Fruit fly (Drosophila melanogaster) whole organism, prepupa: ENCODE results near the gene CG13306.
A peak's percentile ranks its signal among the peaks of the same experiment; 100 is the strongest.

Source experiments
- CG10631 ChIP-seq: fragments of 200-800 bp; sonication (Bioruptor generic); optimal IDR thresholded peaks from 2 replicates; lab custom pipeline; 2016; ENCODE audit warnings: missing biosample characterization, missing genetic modification characterization
- CG10669 ChIP-seq: fragments of 200-800 bp; sonication (Bioruptor generic); optimal IDR thresholded peaks from 3 replicates; lab custom pipeline; 2018; ENCODE audit warnings: missing biosample characterization, mild to moderate bottlenecking, missing genetic modification characterization, moderate library complexity
- CG11762 ChIP-seq: fragments of 200-800 bp; sonication (Bioruptor generic); optimal IDR thresholded peaks from 3 replicates; lab custom pipeline; 2016; ENCODE audit warnings: missing biosample characterization, missing genetic modification characterization; ENCODE audit not compliant: insufficient read depth
- CG31627 ChIP-seq: fragments of 200-800 bp; sonication (Bioruptor generic); optimal IDR thresholded peaks from 3 replicates; lab custom pipeline; 2016; ENCODE audit warnings: missing biosample characterization, missing genetic modification characterization
- CG6854 ChIP-seq: fragments of 200-800 bp; sonication (Bioruptor generic); optimal IDR thresholded peaks from 2 replicates; lab custom pipeline; 2017; ENCODE audit warnings: missing biosample characterization, mild to moderate bottlenecking, missing genetic modification characterization
- CG8119 ChIP-seq: fragments of 200-800 bp; sonication (Bioruptor generic); IDR thresholded peaks from 3 replicates; pipeline ENCODE4 v1.3.6; 2022; ENCODE audit warnings: missing biosample characterization, missing genetic modification characterization
- CG8319 ChIP-seq: fragments of 200-800 bp; sonication (Bioruptor generic); optimal IDR thresholded peaks from 3 replicates; lab custom pipeline; 2016; ENCODE audit warnings: missing biosample characterization, missing genetic modification characterization
- CG8632 ChIP-seq: fragments of 200-800 bp; sonication (Bioruptor generic); optimal IDR thresholded peaks from 3 replicates; lab custom pipeline; 2016; ENCODE audit warnings: missing biosample characterization, missing genetic modification characterization
- Hr39 ChIP-seq: fragments of 200-800 bp; sonication (Bioruptor generic); optimal IDR thresholded peaks from 2 replicates; lab custom pipeline; 2016; ENCODE audit warnings: missing biosample characterization, missing genetic modification characterization
- Met ChIP-seq: fragments of 200-800 bp; sonication (Bioruptor generic); optimal IDR thresholded peaks from 3 replicates; lab custom pipeline; 2016; ENCODE audit warnings: missing biosample characterization, missing genetic modification characterization
- cyc ChIP-seq: fragments of 200-800 bp; sonication (Bioruptor generic); optimal IDR thresholded peaks from 3 replicates; lab custom pipeline; 2016; ENCODE audit warnings: missing biosample characterization, missing genetic modification characterization
- svp ChIP-seq: fragments of 200-800 bp; sonication (Bioruptor generic); peaks from one replicate; lab custom pipeline; 2016; ENCODE audit warnings: missing biosample characterization, missing genetic modification characterization

DNA sequence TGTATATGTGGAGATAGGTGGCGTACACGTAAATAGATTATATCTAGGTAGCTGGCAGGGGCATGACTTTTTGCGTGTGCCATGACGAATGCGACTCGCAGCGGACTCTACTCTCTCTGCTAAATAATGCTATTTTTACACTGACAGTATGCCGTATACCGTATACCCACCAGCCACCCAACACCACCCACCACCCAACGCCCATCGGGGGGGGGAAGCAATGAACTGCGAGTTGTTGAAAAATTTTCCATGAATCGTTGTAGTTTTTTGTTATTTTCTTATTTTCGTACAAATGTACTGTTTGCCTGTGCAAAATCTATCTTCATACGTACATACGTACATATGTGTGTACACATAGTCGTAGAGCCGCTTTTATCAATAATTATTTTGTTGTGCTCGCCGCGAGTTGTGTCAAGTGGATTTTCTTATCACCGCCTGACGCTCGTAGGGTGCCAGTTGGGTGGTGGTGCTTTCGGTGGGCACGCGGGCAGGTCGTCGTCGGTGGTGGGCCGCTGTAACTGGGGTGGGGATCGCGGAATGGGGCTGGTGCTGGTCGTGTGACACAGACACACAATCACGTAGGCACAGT, 49.4 kb downstream of the CG13306 start:
- TF ChIP-seq CG8119 (no peak), CG31627 (GFP tag; lab: Kevin White, UChicago) (no peak), CG10631 (GFP tag; lab: Kevin White, UChicago) (no peak), CG6854 (no peak), cyc (no peak), CG10669 (GFP tag; lab: Kevin White, UChicago) (no peak), Hr39 (no peak), CG8632 (no peak), CG11762 (GFP tag; lab: Kevin White, UChicago) (no peak), svp (GFP tag; lab: Kevin White, UChicago) (peak; percentile 95), Met (GFP tag; lab: Kevin White, UChicago) (no peak), CG8319 (GFP tag; lab: Kevin White, UChicago) (no peak)
